Worm (Caenorhabditis elegans) whole organism, L2 larva: ENCODE data around the gene pcyt-1.

Source experiments
- elt-1 ChIP-seq: fragments of 150-350 bp; optimal IDR thresholded peaks from 2 replicates; lab custom pipeline; 2014; ENCODE audit warnings: missing biosample characterization, missing genetic modification characterization
- fos-1 ChIP-seq: fragments of 150-350 bp; optimal IDR thresholded peaks from 2 replicates; lab custom pipeline; 2014; ENCODE audit warnings: missing biosample characterization, missing genetic modification characterization
- nhr-11 ChIP-seq: fragments of 150-350 bp; optimal IDR thresholded peaks from 2 replicates; lab custom pipeline; 2014; ENCODE audit warnings: missing biosample characterization, missing genetic modification characterization
- nhr-237 ChIP-seq: fragments of 150-350 bp; optimal IDR thresholded peaks from 2 replicates; lab custom pipeline; 2014; ENCODE audit warnings: missing biosample characterization, missing genetic modification characterization
- nhr-25 ChIP-seq: fragments of 150-350 bp; sonication (generic microtip); optimal IDR thresholded peaks from 3 replicates; lab custom pipeline; 2014; ENCODE audit warnings: missing biosample characterization, missing genetic modification characterization
- nhr-6 ChIP-seq: fragments of 150-350 bp; optimal IDR thresholded peaks from 2 replicates; lab custom pipeline; 2014; ENCODE audit warnings: missing biosample characterization, missing genetic modification characterization
- nhr-77 ChIP-seq: fragments of 150-350 bp; optimal IDR thresholded peaks from 2 replicates; lab custom pipeline; 2014; ENCODE audit warnings: missing biosample characterization, missing genetic modification characterization
- peb-1 ChIP-seq: fragments of 150-350 bp; optimal IDR thresholded peaks from 2 replicates; lab custom pipeline; 2014; ENCODE audit warnings: missing biosample characterization, missing genetic modification characterization
- unc-39 ChIP-seq: fragments of 150-350 bp; optimal IDR thresholded peaks from 2 replicates; lab custom pipeline; 2014; ENCODE audit warnings: missing biosample characterization, missing genetic modification characterization

ce11 chrX:7582223-7582622 is 10.1 kb downstream of the pcyt-1 start:
- TF ChIP-seq fos-1 = no peak
- no peak for TF ChIP-seq unc-39 (tag; lab: Kevin White, UChicago)
- no peak for TF ChIP-seq peb-1
- no peak for TF ChIP-seq nhr-77
- no peak for TF ChIP-seq nhr-6 (tag; lab: Kevin White, UChicago)
- no peak for TF ChIP-seq elt-1 (tag; lab: Kevin White, UChicago)
- no peak for TF ChIP-seq nhr-25
- TF ChIP-seq nhr-11 (tag; lab: Kevin White, UChicago) = no peak
- no peak for TF ChIP-seq nhr-237
